Worm (Caenorhabditis elegans) whole organism, L1 larva: Measurements from ENCODE around the gene Y43F8C.16.

ENCODE experiments used
- C16A3.4 ChIP-seq: fragments of 150-350 bp; optimal IDR thresholded peaks from 2 replicates; lab custom pipeline; 2014; ENCODE audit warnings: missing biosample characterization, missing genetic modification characterization
- C34B4.2 ChIP-seq: sonication (generic microtip); optimal IDR thresholded peaks from 2 replicates; lab custom pipeline; 2017; ENCODE audit warnings: mild to moderate bottlenecking, missing genetic modification characterization, missing compliant biosample characterization
- aly-2 ChIP-seq: fragments of 150-350 bp; optimal IDR thresholded peaks from 2 replicates; lab custom pipeline; 2014; ENCODE audit warnings: missing biosample characterization, missing genetic modification characterization
- ama-1 ChIP-seq: fragments of 150-350 bp; optimal IDR thresholded peaks from 2 replicates; lab custom pipeline; 2014
- ceh-90 ChIP-seq: sonication (generic microtip); optimal IDR thresholded peaks from 2 replicates; lab custom pipeline; 2016; ENCODE audit warnings: missing genetic modification characterization, missing compliant biosample characterization
- dpl-1 ChIP-seq, 3 experiments: fragments of 150-350 bp in 2 of 3; sonication (generic microtip) in 1 of 3; optimal IDR thresholded peaks; 2 replicates each; lab custom pipeline; 2014 to 2017; ENCODE audit warnings: missing biosample characterization in 3 of 3, missing genetic modification characterization in 3 of 3, missing genetic modification reagents in 3 of 3
- dsc-1 ChIP-seq: sonication (generic microtip); optimal IDR thresholded peaks from 2 replicates; lab custom pipeline; 2016; ENCODE audit warnings: mild to moderate bottlenecking, missing genetic modification characterization, missing compliant biosample characterization
- efl-1 ChIP-seq, 4 experiments: fragments of 150-350 bp; optimal IDR thresholded peaks in 3 of 4; peaks in 1 of 4; 1 replicate in 1 of 4; 2 replicates in 3 of 4; lab custom pipeline; 2014; ENCODE audit warnings: missing biosample characterization in 2 of 4, missing genetic modification characterization in 2 of 4, missing genetic modification reagents in 2 of 4
- egl-27 ChIP-seq, 2 experiments: fragments of 150-350 bp in 1 of 2; sonication (generic microtip); optimal IDR thresholded peaks; 3 replicates each; lab custom pipeline; 2017 to 2018; ENCODE audit warnings: missing biosample characterization in 2 of 2, missing genetic modification characterization in 2 of 2, missing genetic modification reagents in 2 of 2
- ets-5 ChIP-seq: fragments of 200-800 bp; sonication (Bioruptor generic); IDR thresholded peaks from 2 replicates; pipeline ENCODE4 v1.3.6; 2022; ENCODE audit warnings: missing genetic modification characterization, missing compliant biosample characterization
- fkh-10 ChIP-seq: sonication (generic microtip); optimal IDR thresholded peaks from 2 replicates; lab custom pipeline; 2017; ENCODE audit warnings: missing biosample characterization, missing genetic modification reagents, missing genetic modification characterization
- hlh-17 ChIP-seq: fragments of 200-800 bp; sonication (Bioruptor generic); optimal IDR thresholded peaks from 2 replicates; lab custom pipeline; 2018; ENCODE audit warnings: missing genetic modification characterization, mild to moderate bottlenecking, missing compliant biosample characterization, moderate library complexity, borderline replicate concordance
- hlh-4 ChIP-seq: sonication (generic microtip); optimal IDR thresholded peaks from 2 replicates; lab custom pipeline; 2016; ENCODE audit warnings: mild to moderate bottlenecking, missing genetic modification characterization, missing compliant biosample characterization
- hpl-2 ChIP-seq: fragments of 150-350 bp; optimal IDR thresholded peaks from 2 replicates; lab custom pipeline; 2014; ENCODE audit warnings: missing biosample characterization, missing genetic modification reagents, missing genetic modification characterization
- irx-1 ChIP-seq: sonication (generic microtip); optimal IDR thresholded peaks from 2 replicates; lab custom pipeline; 2016; ENCODE audit warnings: missing genetic modification characterization, missing compliant biosample characterization
- isw-1 ChIP-seq: fragments of 200-800 bp; sonication (Bioruptor generic); IDR thresholded peaks from 2 replicates; pipeline ENCODE4 v1.3.6; 2022; ENCODE audit warnings: missing genetic modification characterization, missing compliant biosample characterization
- lin-15B ChIP-seq: fragments of 150-350 bp; sonication (generic microtip); optimal IDR thresholded peaks from 3 replicates; lab custom pipeline; 2014; ENCODE audit warnings: missing biosample characterization, missing genetic modification characterization
- lin-35 ChIP-seq, 2 experiments: fragments of 150-350 bp; optimal IDR thresholded peaks; 2 replicates each; lab custom pipeline; 2014; ENCODE audit warnings: missing biosample characterization in 2 of 2, missing genetic modification characterization in 2 of 2, missing genetic modification reagents in 2 of 2
- lin-39 ChIP-seq: fragments of 150-350 bp; optimal IDR thresholded peaks from 2 replicates; lab custom pipeline; 2014; ENCODE audit warnings: missing biosample characterization, missing genetic modification reagents, missing genetic modification characterization
- lir-3 ChIP-seq: sonication (generic microtip); optimal IDR thresholded peaks from 2 replicates; lab custom pipeline; 2016; ENCODE audit warnings: mild to moderate bottlenecking, missing genetic modification characterization, moderate library complexity, missing compliant biosample characterization; ENCODE audit not compliant: poor library complexity
- lsy-2 ChIP-seq, 2 experiments: fragments of 150-350 bp; optimal IDR thresholded peaks; 2 replicates each; lab custom pipeline; 2014; ENCODE audit warnings: missing biosample characterization in 2 of 2, missing genetic modification characterization in 2 of 2
- mab-9 ChIP-seq: fragments of 200-800 bp; sonication (Bioruptor generic); IDR thresholded peaks from 2 replicates; pipeline ENCODE4 v1.3.6; 2022; ENCODE audit warnings: missing genetic modification reagents, missing genetic modification characterization, missing compliant biosample characterization
- mdl-1 ChIP-seq, 2 experiments: fragments of 150-350 bp; optimal IDR thresholded peaks; 2 replicates each; lab custom pipeline; 2014 to 2017; ENCODE audit warnings: missing biosample characterization in 2 of 2, missing genetic modification characterization in 2 of 2, inconsistent platforms in 1 of 2
- mef-2 ChIP-seq: fragments of 150-350 bp; optimal IDR thresholded peaks from 2 replicates; lab custom pipeline; 2014; ENCODE audit warnings: missing biosample characterization, missing genetic modification characterization
- mep-1 ChIP-seq: fragments of 150-350 bp; optimal IDR thresholded peaks from 2 replicates; lab custom pipeline; 2014; ENCODE audit warnings: missing biosample characterization, missing genetic modification characterization
- nhr-19 ChIP-seq: fragments of 200-800 bp; sonication (Bioruptor generic); conservative IDR thresholded peaks from 2 replicates; pipeline ENCODE4 v1.3.6; 2022; ENCODE audit warnings: missing genetic modification characterization, missing compliant biosample characterization
- nhr-20 ChIP-seq: sonication (generic microtip); optimal IDR thresholded peaks from 2 replicates; lab custom pipeline; 2016; ENCODE audit warnings: mild to moderate bottlenecking, missing genetic modification characterization, missing compliant biosample characterization
- nhr-237 ChIP-seq: fragments of 150-350 bp; optimal IDR thresholded peaks from 2 replicates; lab custom pipeline; 2014; ENCODE audit warnings: missing biosample characterization, missing genetic modification characterization
- nhr-28 ChIP-seq: fragments of 150-350 bp; optimal IDR thresholded peaks from 2 replicates; lab custom pipeline; 2014; ENCODE audit warnings: missing biosample characterization, missing genetic modification characterization
- nhr-71 ChIP-seq: sonication (generic microtip); optimal IDR thresholded peaks from 2 replicates; lab custom pipeline; 2016; ENCODE audit warnings: mild to moderate bottlenecking, missing genetic modification characterization, moderate library complexity, missing compliant biosample characterization
- nhr-76 ChIP-seq: sonication (generic microtip); optimal IDR thresholded peaks from 2 replicates; lab custom pipeline; 2017; ENCODE audit warnings: missing biosample characterization, missing genetic modification characterization
- nhr-84 ChIP-seq: sonication (generic microtip); optimal IDR thresholded peaks from 2 replicates; lab custom pipeline; 2017; ENCODE audit warnings: missing biosample characterization, missing genetic modification characterization
- nhr-85 ChIP-seq: sonication (generic microtip); peaks from one replicate; lab custom pipeline; 2016; ENCODE audit warnings: missing genetic modification characterization, inconsistent platforms, missing compliant biosample characterization
- pag-3 ChIP-seq: sonication (generic microtip); optimal IDR thresholded peaks from 2 replicates; lab custom pipeline; 2017; ENCODE audit warnings: missing genetic modification characterization, mild to moderate bottlenecking, missing compliant biosample characterization, antibody characterized with exemption, borderline replicate concordance; ENCODE audit not compliant: insufficient read depth
- pax-3 ChIP-seq: fragments of 200-800 bp; sonication (Bioruptor generic); optimal IDR thresholded peaks from 2 replicates; lab custom pipeline; 2018; ENCODE audit warnings: mild to moderate bottlenecking, missing genetic modification characterization, moderate library complexity, missing compliant biosample characterization
- pqm-1 ChIP-seq: sonication (generic microtip); optimal IDR thresholded peaks from 3 replicates; lab custom pipeline; 2017; ENCODE audit warnings: missing biosample characterization, missing genetic modification characterization
- snpc-4 ChIP-seq: fragments of 150-350 bp; optimal IDR thresholded peaks from 2 replicates; lab custom pipeline; 2014; ENCODE audit warnings: missing biosample characterization, missing genetic modification characterization
- sptf-1 ChIP-seq: fragments of 150-350 bp; optimal IDR thresholded peaks from 2 replicates; lab custom pipeline; 2014; ENCODE audit warnings: missing biosample characterization, missing genetic modification characterization
- tbx-2 ChIP-seq: sonication (generic microtip); optimal IDR thresholded peaks from 2 replicates; lab custom pipeline; 2016; ENCODE audit warnings: missing genetic modification characterization, missing compliant biosample characterization
- unc-130 ChIP-seq: fragments of 150-350 bp; optimal IDR thresholded peaks from 2 replicates; lab custom pipeline; 2017; ENCODE audit warnings: missing biosample characterization, missing genetic modification characterization, inconsistent platforms
- unc-30 ChIP-seq: sonication (generic microtip); optimal IDR thresholded peaks from 2 replicates; lab custom pipeline; 2017; ENCODE audit warnings: missing biosample characterization, missing genetic modification characterization
- unc-86 ChIP-seq: sonication (generic microtip); optimal IDR thresholded peaks from 2 replicates; lab custom pipeline; 2016; ENCODE audit warnings: missing genetic modification characterization, missing compliant biosample characterization
- unc-98 ChIP-seq: fragments of 200-800 bp; sonication (Bioruptor generic); IDR thresholded peaks from 2 replicates; pipeline ENCODE4 v1.3.6; 2022; ENCODE audit warnings: missing genetic modification characterization, missing compliant biosample characterization
- zag-1 ChIP-seq: fragments of 150-350 bp; optimal IDR thresholded peaks from 2 replicates; lab custom pipeline; 2014; ENCODE audit warnings: missing biosample characterization, missing genetic modification characterization
- zip-4 ChIP-seq: fragments of 200-800 bp; sonication (Bioruptor generic); optimal IDR thresholded peaks from 2 replicates; lab custom pipeline; 2018; ENCODE audit warnings: mild to moderate bottlenecking, missing genetic modification characterization, moderate library complexity, missing compliant biosample characterization
- ztf-11 ChIP-seq, 2 experiments: sonication (generic microtip); optimal IDR thresholded peaks; 2 replicates each; lab custom pipeline; 2016 to 2017; ENCODE audit warnings: missing genetic modification characterization in 2 of 2, missing biosample characterization in 1 of 2, missing compliant biosample characterization in 1 of 2
- ztf-4 ChIP-seq: fragments of 150-350 bp; optimal IDR thresholded peaks from 2 replicates; lab custom pipeline; 2014; ENCODE audit warnings: missing biosample characterization, missing genetic modification characterization

Gene Y43F8C.16

ce11 chrV:19666308-19666707, 49.0 kb downstream of the Y43F8C.16 start (continued):
- TF ChIP-seq nhr-237 (peak; percentile 8), unc-98 (no peak), pax-3 (tag; lab: Kevin White, UChicago) (no peak), hpl-2 (no peak), nhr-71 (tag; lab: Kevin White, UChicago) (no peak), unc-86 (no peak), tbx-2 (tag; lab: Kevin White, UChicago) (peak; percentile 40), efl-1 (optimal IDR thresholded peaks at IDR 0.05; lab: Kevin White, UChicago) (peak in 1 of 2 experiments; percentile 6), efl-1 (GFP tag; optimal IDR thresholded peaks at IDR 0.05 in 1 of 2; lab: Kevin White, UChicago) (peak; percentile 17 to 58), irx-1 (tag; lab: Kevin White, UChicago) (peak; percentile 45), ets-5 (GFP tag; lab: Robert Waterston, UW) (no peak), lsy-2 (tag; optimal IDR thresholded peaks at IDR 0.05; lab: Kevin White, UChicago) (peak in 1 of 2 experiments; percentile 34), lin-35 (GFP tag; optimal IDR thresholded peaks at IDR 0.05; lab: Kevin White, UChicago) (peak in 1 of 2 experiments; percentile 35), nhr-85 (peak; percentile 94), unc-30 (tag; lab: Kevin White, UChicago) (no peak), zag-1 (tag; lab: Kevin White, UChicago) (no peak), C34B4.2 (tag; lab: Kevin White, UChicago) (no peak), aly-2 (tag; lab: Kevin White, UChicago) (no peak), lir-3 (tag; lab: Kevin White, UChicago) (no peak), C16A3.4 (tag; lab: Kevin White, UChicago) (peak; percentile 11), isw-1 (GFP tag; lab: Robert Waterston, UW) (no peak), nhr-20 (tag; lab: Kevin White, UChicago) (peak; percentile 15), lin-15B (tag; lab: Kevin White, UChicago) (no peak), pqm-1 (no peak), pag-3 (tag; lab: Kevin White, UChicago) (no peak), nhr-28 (tag; lab: Kevin White, UChicago) (no peak), zip-4 (GFP tag; lab: Kevin White, UChicago) (no peak), dpl-1 (GFP tag; optimal IDR thresholded peaks at IDR 0.05; lab: Kevin White, UChicago) (no peak), egl-27 (tag; optimal IDR thresholded peaks at IDR 0.05; lab: Kevin White, UChicago) (no peak), nhr-19 (0 out of 2 replicates have a peak, but pooled peaks have one; percentile 32), unc-130 (tag; lab: Kevin White, UChicago) (no peak), ztf-4 (tag; lab: Kevin White, UChicago) (no peak), dsc-1 (tag; lab: Kevin White, UChicago) (no peak), ceh-90 (tag; lab: Kevin White, UChicago) (no peak), ama-1 (lab: Kevin White, UChicago) (no peak), ztf-11 (tag; optimal IDR thresholded peaks at IDR 0.05; lab: Kevin White, UChicago) (no peak), nhr-84 (tag; lab: Kevin White, UChicago) (no peak), mef-2 (tag; lab: Kevin White, UChicago) (no peak), mep-1 (tag; lab: Kevin White, UChicago) (no peak), sptf-1 (no peak), mdl-1 (tag; optimal IDR thresholded peaks at IDR 0.05; lab: Kevin White, UChicago) (peak in 1 of 2 experiments; percentile 43), hlh-17 (GFP tag; lab: Kevin White, UChicago) (no peak), snpc-4 (tag; lab: Kevin White, UChicago) (no peak)
- TF ChIP-seq, all 84 proteins: peak for 20

- no peak for TF ChIP-seq irx-1 (tag; lab: Kevin White, UChicago)
- TF ChIP-seq nhr-71 (tag; lab: Kevin White, UChicago), result no peak
- TF ChIP-seq hlh-4 (tag; lab: Kevin White, UChicago), result no peak
- TF ChIP-seq nhr-76, result no peak
- no peak for TF ChIP-seq ztf-11 (tag; optimal IDR thresholded peaks at IDR 0.05; lab: Kevin White, UChicago)
- TF ChIP-seq aly-2 (tag; lab: Kevin White, UChicago), result no peak
- no peak for TF ChIP-seq mef-2 (tag; lab: Kevin White, UChicago)
- no peak for TF ChIP-seq ama-1 (lab: Kevin White, UChicago)
- no peak for TF ChIP-seq lin-39 (tag; lab: Kevin White, UChicago)
- TF ChIP-seq isw-1 (GFP tag; lab: Robert Waterston, UW), result no peak
- no peak for TF ChIP-seq fkh-10
- no peak for TF ChIP-seq mdl-1 (tag; optimal IDR thresholded peaks at IDR 0.05; lab: Kevin White, UChicago)
- TF ChIP-seq mab-9 (GFP tag; lab: Robert Waterston, UW), result no peak
- TF ChIP-seq efl-1 (optimal IDR thresholded peaks at IDR 0.05; lab: Kevin White, UChicago), result no peak
- TF ChIP-seq efl-1 (GFP tag; optimal IDR thresholded peaks at IDR 0.05 in 1 of 2; lab: Kevin White, UChicago), result no peak
- no peak for TF ChIP-seq hlh-17 (GFP tag; lab: Kevin White, UChicago)
These were observed 50.7 kb downstream of the Y43F8C.16 start for ce11 chrV:19664574-19664973.
